Fruit fly (Drosophila melanogaster): ENCODE measurements around the gene escl.

escl gene

dm6 chr2L:11987945-11988344, 2.8 kb upstream of the escl start, which contains the start of the genes CG6686 and CG34163 (continued):
- no peak for TF ChIP-seq cato (GFP tag; optimal IDR thresholded peaks at IDR 0.05; ENCODE audit: borderline replicate concordance)
- peak; percentile 27 for TF ChIP-seq nerfin-1 (tag; optimal IDR thresholded peaks at IDR 0.05)
- no peak for TF ChIP-seq MTF-1 (GFP tag; optimal IDR thresholded peaks at IDR 0.05; ENCODE audit: borderline replicate concordance)
- TF ChIP-seq Sox102F (GFP tag; optimal IDR thresholded peaks at IDR 0.05): no peak
- no peak for TF ChIP-seq hkb (optimal IDR thresholded peaks at IDR 0.05)
- TF ChIP-seq hkb (GFP tag; IDR thresholded peaks at IDR 0.05): no peak
- peak; percentile 10 for TF ChIP-seq Antp (GFP tag; optimal IDR thresholded peaks at IDR 0.05)
- TF ChIP-seq ara (GFP tag; IDR thresholded peaks at IDR 0.05): peak; percentile 34; the same call in 1 of the 2 replicates
- peak; percentile 56 for TF ChIP-seq Dip3 (GFP tag; optimal IDR thresholded peaks at IDR 0.05)
- peak; percentile 53 for TF ChIP-seq pho (GFP tag; optimal IDR thresholded peaks at IDR 0.05)
- peak; percentile 17 for TF ChIP-seq CG34376 (GFP tag; optimal IDR thresholded peaks at IDR 0.05)
- TF ChIP-seq CG10366 (GFP tag; IDR thresholded peaks at IDR 0.05): peak; percentile 39; the same call in 1 of the 2 replicates
- no peak for TF ChIP-seq dan (GFP tag; IDR thresholded peaks at IDR 0.05)
- peak; percentile 32 for TF ChIP-seq CG33557 (GFP tag; optimal IDR thresholded peaks at IDR 0.05)
- no peak for TF ChIP-seq CG13123 (GFP tag; optimal IDR thresholded peaks at IDR 0.05)
- TF ChIP-seq Chrac-16 (GFP tag; optimal IDR thresholded peaks at IDR 0.05): peak; percentile 33
- TF ChIP-seq Stat92E (GFP tag; optimal IDR thresholded peaks at IDR 0.05): peak in 1 of 3 experiments; percentile 38
- no peak for TF ChIP-seq pros (GFP tag; optimal IDR thresholded peaks at IDR 0.05)
- TF ChIP-seq tna (GFP tag; IDR thresholded peaks at IDR 0.05; ENCODE audit: partially characterized antibody): no peak
- TF ChIP-seq CG13296 (GFP tag; optimal IDR thresholded peaks at IDR 0.05): peak; percentile 3
- TF ChIP-seq emc (GFP tag; optimal IDR thresholded peaks at IDR 0.05): no peak
- TF ChIP-seq CG10462 (GFP tag; optimal IDR thresholded peaks at IDR 0.05): peak; percentile 37
- no peak for TF ChIP-seq toy (GFP tag; IDR thresholded peaks at IDR 0.05)
- TF ChIP-seq CG1647 (GFP tag; optimal IDR thresholded peaks at IDR 0.05): peak; percentile 8
- TF ChIP-seq CG12155 (GFP tag; optimal IDR thresholded peaks at IDR 0.05): peak; percentile 15
- TF ChIP-seq Sox100B (GFP tag; optimal IDR thresholded peaks at IDR 0.05): no peak
- no peak for TF ChIP-seq lab (GFP tag; optimal IDR thresholded peaks at IDR 0.05)
- TF ChIP-seq NFAT (GFP tag; IDR thresholded peaks at IDR 0.05): no peak
- TF ChIP-seq CG11695 (GFP tag; IDR thresholded peaks at IDR 0.05): no peak
- no peak for TF ChIP-seq Gsc (GFP tag; IDR thresholded peaks at IDR 0.05)
- no peak for TF ChIP-seq Scr (GFP tag; IDR thresholded peaks at IDR 0.05; ENCODE audit: partially characterized antibody)
- TF ChIP-seq CG4617 (GFP tag; optimal IDR thresholded peaks at IDR 0.05; ENCODE audit: borderline replicate concordance): peak; percentile 88
- TF ChIP-seq onecut (GFP tag; IDR thresholded peaks at IDR 0.05): no peak
- 0 out of 2 replicates have a peak, but pooled peaks have one; percentile 12 for TF ChIP-seq amos (GFP tag; IDR thresholded peaks at IDR 0.05; ENCODE audit: partially characterized antibody)
- TF ChIP-seq unc-4 (GFP tag; IDR thresholded peaks at IDR 0.05; ENCODE audit: partially characterized antibody): no peak
- no peak for TF ChIP-seq CG6683 (GFP tag; optimal IDR thresholded peaks at IDR 0.05)
- no peak for TF ChIP-seq Fer1 (GFP tag; optimal IDR thresholded peaks at IDR 0.05)
- no peak for TF ChIP-seq CG7963 (GFP tag; IDR thresholded peaks at IDR 0.05; ENCODE audit: partially characterized antibody)
- no peak for TF ChIP-seq chm (GFP tag; IDR thresholded peaks at IDR 0.05)
- TF ChIP-seq mam (GFP tag; optimal IDR thresholded peaks at IDR 0.05): peak; percentile 44
- TF ChIP-seq rib (GFP tag; IDR thresholded peaks at IDR 0.05): no peak
- TF ChIP-seq CG34422 (GFP tag; IDR thresholded peaks at IDR 0.05): peak; percentile 62; the same call in 2 of the 3 replicates
- TF ChIP-seq cas (GFP tag; IDR thresholded peaks at IDR 0.05): no peak
- TF ChIP-seq nerfin-2 (GFP tag; IDR thresholded peaks at IDR 0.05; ENCODE audit: partially characterized antibody): no peak
- peak; percentile 41 for TF ChIP-seq bab2 (GFP tag; optimal IDR thresholded peaks at IDR 0.05)
- TF ChIP-seq CG8281 (tag; optimal IDR thresholded peaks at IDR 0.05): no peak
- peak; percentile 65 for TF ChIP-seq CG2712 (tag; optimal IDR thresholded peaks at IDR 0.05)
- TF ChIP-seq zfh2 (GFP tag; optimal IDR thresholded peaks at IDR 0.05): peak; percentile 67
- TF ChIP-seq CG16779 (GFP tag; IDR thresholded peaks at IDR 0.05): no peak
- no peak for TF ChIP-seq da (GFP tag; optimal IDR thresholded peaks at IDR 0.05)
- TF ChIP-seq ind (GFP tag; optimal IDR thresholded peaks at IDR 0.05): peak; percentile 12

Measured in whole organism, embryonic.